Worm (Caenorhabditis elegans): Measurements from ENCODE around the gene scl-1.

DNA sequence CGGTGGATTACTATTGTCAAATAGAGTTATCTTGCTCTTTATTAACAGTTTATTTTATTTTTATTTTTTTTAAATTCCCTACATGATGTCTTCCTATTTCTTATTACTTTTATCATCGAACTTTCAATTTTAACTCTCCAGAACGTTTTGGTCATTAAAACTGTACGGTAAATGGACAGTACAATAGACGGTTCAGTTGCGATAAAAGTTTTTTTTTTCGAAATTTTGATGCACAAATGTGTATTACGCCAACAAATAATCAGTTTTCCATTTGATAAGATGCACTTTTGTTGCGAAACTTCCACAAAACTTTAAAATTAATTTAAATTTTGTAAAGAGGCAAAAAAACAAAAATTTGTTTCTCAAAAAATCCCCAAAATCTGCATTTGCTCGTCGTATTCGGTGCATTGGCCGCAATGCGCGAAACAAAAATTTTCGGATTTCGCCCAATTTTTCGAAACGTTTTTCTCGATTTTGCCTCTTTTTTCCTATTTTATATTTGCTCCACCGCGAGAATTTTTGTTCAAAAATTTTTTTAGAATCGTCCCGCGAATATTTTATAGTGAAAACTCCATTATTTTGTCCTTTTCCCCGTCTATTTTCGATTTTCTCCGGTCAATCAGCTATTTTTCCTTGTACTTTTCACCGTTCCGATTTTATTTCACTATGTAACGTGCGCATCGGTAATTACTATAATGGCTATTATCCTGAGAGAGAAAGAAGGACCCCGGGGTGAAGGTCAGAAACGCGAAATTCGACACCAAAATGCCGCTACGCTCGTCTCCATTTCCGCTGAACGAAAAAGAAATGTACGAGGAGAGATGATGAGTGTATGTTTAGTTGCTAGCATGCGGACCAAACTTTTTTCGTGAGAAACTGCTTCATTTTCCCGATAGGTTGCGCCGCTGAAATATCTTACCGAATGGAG lies 27.1 kb upstream of the scl-1 start:
- no peak for TF ChIP-seq tab-1 (GFP tag; IDR thresholded peaks at IDR 0.05)
- TF ChIP-seq flt-1 (GFP tag; IDR thresholded peaks at IDR 0.05): no peak
- no peak for TF ChIP-seq T22C8.4 (GFP tag; IDR thresholded peaks at IDR 0.05)
- no peak for TF ChIP-seq ref-1 (GFP tag; conservative IDR thresholded peaks at IDR 0.05)
- TF ChIP-seq med-1 (GFP tag; optimal IDR thresholded peaks at IDR 0.05; ENCODE audit: insufficient read depth): no peak

All from whole organism, midembryonic.